Fruit fly (Drosophila melanogaster): ENCODE data around the gene CG34015.

The CG34015 gene

dm6 chrX:16448252-16449191, at the start of gene CG34015, which contains the start of gene eIF4H1:
Gene CG34015 (minus strand): TSS chrX:16448302.
Gene eIF4H1 (plus strand): TSS chrX:16448665.
- no peak for TF ChIP-seq CG3281 (GFP tag; optimal IDR thresholded peaks at IDR 0.05)
- peak; percentile 20 for TF ChIP-seq CG10267 (tag; optimal IDR thresholded peaks at IDR 0.05)
- TF ChIP-seq CG16813 (GFP tag; IDR thresholded peaks at IDR 0.05; ENCODE audit: partially characterized antibody) = peak; percentile 68
- TF ChIP-seq Optix (GFP tag; IDR thresholded peaks at IDR 0.05) = no peak
- TF ChIP-seq YL-1 (GFP tag; optimal IDR thresholded peaks at IDR 0.05) = peak; percentile 76
- no peak for TF ChIP-seq sr (GFP tag; IDR thresholded peaks at IDR 0.05)
- peak; percentile 53; the same call in 1 of the 3 replicates for TF ChIP-seq Doc3 (GFP tag; IDR thresholded peaks at IDR 0.05; ENCODE audit: partially characterized antibody)
- peak in 1 of 2 experiments; percentile 88 for TF ChIP-seq bsh (GFP tag; optimal IDR thresholded peaks at IDR 0.05)
- peak; percentile 70 for TF ChIP-seq dm (GFP tag; optimal IDR thresholded peaks at IDR 0.05)
- TF ChIP-seq dmrt99B (tag; optimal IDR thresholded peaks at IDR 0.05) = no peak
- TF ChIP-seq CG18011 (GFP tag; optimal IDR thresholded peaks at IDR 0.05) = no peak
- peak; percentile 76 for TF ChIP-seq Dll (GFP tag; IDR thresholded peaks at IDR 0.05; ENCODE audit: partially characterized antibody)
- peak; percentile 21 for TF ChIP-seq CG17829 (tag; optimal IDR thresholded peaks at IDR 0.05)
- peak; percentile 24 for TF ChIP-seq CoRest (tag; optimal IDR thresholded peaks at IDR 0.05)
- TF ChIP-seq gfzf (GFP tag; optimal IDR thresholded peaks at IDR 0.05) = peak; percentile 72
- TF ChIP-seq schlank (tag; optimal IDR thresholded peaks at IDR 0.05) = no peak
- peak; percentile 6 for TF ChIP-seq CG8924 (tag; optimal IDR thresholded peaks at IDR 0.05)
- no peak for TF ChIP-seq CG18619 (GFP tag; optimal IDR thresholded peaks at IDR 0.05)
- peak; percentile 55 for TF ChIP-seq CG12659 (GFP tag; optimal IDR thresholded peaks at IDR 0.05)
- TF ChIP-seq CG18262 (tag; optimal IDR thresholded peaks at IDR 0.05) = peak; percentile 2
- TF ChIP-seq lbe (GFP tag; optimal IDR thresholded peaks at IDR 0.05) = peak; percentile 29
- peak in 1 of 2 experiments; percentile 50 for TF ChIP-seq Pdp1 (GFP tag; optimal IDR thresholded peaks at IDR 0.05)
- TF ChIP-seq Bdp1 (GFP tag; optimal IDR thresholded peaks at IDR 0.05) = no peak
- TF ChIP-seq CG17361 (GFP tag; IDR thresholded peaks at IDR 0.05) = 0 out of 3 replicates have a peak, but pooled peaks have one; percentile 18
- TF ChIP-seq Fer3 (tag; optimal IDR thresholded peaks at IDR 0.05) = no peak
- no peak for TF ChIP-seq Nf-YB (GFP tag; optimal IDR thresholded peaks at IDR 0.05)
- peak; percentile 100 for TF ChIP-seq CG14710 (tag; optimal IDR thresholded peaks at IDR 0.05)
- no peak for TF ChIP-seq HLH3B (GFP tag; IDR thresholded peaks at IDR 0.05)
- no peak for TF ChIP-seq fd102C (GFP tag; optimal IDR thresholded peaks at IDR 0.05)
- no peak for TF ChIP-seq chm (GFP tag; IDR thresholded peaks at IDR 0.05)
- no peak for TF ChIP-seq ap (GFP tag; IDR thresholded peaks at IDR 0.05)
- TF ChIP-seq CG2199 (GFP tag; IDR thresholded peaks at IDR 0.05) = 0 out of 3 replicates have a peak, but pooled peaks have one; percentile 24
- TF ChIP-seq Stat92E (GFP tag; optimal IDR thresholded peaks at IDR 0.05) = peak in 1 of 3 experiments; percentile 43
- no peak for TF ChIP-seq bab2 (GFP tag; optimal IDR thresholded peaks at IDR 0.05)
- peak; percentile 34 for TF ChIP-seq CG30020 (tag; optimal IDR thresholded peaks at IDR 0.05)
- TF ChIP-seq HLH4C (GFP tag; IDR thresholded peaks at IDR 0.05; ENCODE audit: partially characterized antibody) = peak; percentile 49; the same call in 2 of the 3 replicates
- no peak for TF ChIP-seq CG10565 (GFP tag; optimal IDR thresholded peaks at IDR 0.05)
- peak; percentile 21; the same call in 1 of the 2 replicates for TF ChIP-seq CG42726 (GFP tag; IDR thresholded peaks at IDR 0.05; ENCODE audit: partially characterized antibody)
- no peak for TF ChIP-seq odd (GFP tag; optimal IDR thresholded peaks at IDR 0.05)
- TF ChIP-seq CG7987 (GFP tag; optimal IDR thresholded peaks at IDR 0.05) = peak; percentile 22
- TF ChIP-seq CG17912 (GFP tag; optimal IDR thresholded peaks at IDR 0.05) = no peak
- TF ChIP-seq crc (GFP tag; optimal IDR thresholded peaks at IDR 0.05) = no peak
- TF ChIP-seq CG30431 (GFP tag; optimal IDR thresholded peaks at IDR 0.05) = no peak
- no peak for TF ChIP-seq D19B (GFP tag; optimal IDR thresholded peaks at IDR 0.05)
- TF ChIP-seq hbn (GFP tag; IDR thresholded peaks at IDR 0.05; ENCODE audit: partially characterized antibody) = peak; percentile 52
- peak; percentile 85 for TF ChIP-seq BEAF-32 (GFP tag; optimal IDR thresholded peaks at IDR 0.05)
